Fruit fly (Drosophila melanogaster): ENCODE results near the gene Cp38.

Cp38 gene

dm6 chrX:8455019-8455555 is 26.6 kb upstream of the Cp38 start, which contains the start of gene org-1 (continued):
- TF ChIP-seq klu (GFP tag; IDR thresholded peaks at IDR 0.05) (peak; percentile 94), Scr (GFP tag; IDR thresholded peaks at IDR 0.05; ENCODE audit: partially characterized antibody) (no peak), CG12155 (GFP tag; optimal IDR thresholded peaks at IDR 0.05) (peak; percentile 90), stwl (tag; optimal IDR thresholded peaks at IDR 0.05) (peak; percentile 64), dm (GFP tag; optimal IDR thresholded peaks at IDR 0.05) (peak; percentile 76), az2 (GFP tag; optimal IDR thresholded peaks at IDR 0.05) (peak; percentile 95), CG17186 (GFP tag; optimal IDR thresholded peaks at IDR 0.05) (peak; percentile 86), CG12659 (GFP tag; optimal IDR thresholded peaks at IDR 0.05) (peak; percentile 94), CG4854 (GFP tag; optimal IDR thresholded peaks at IDR 0.05) (peak; percentile 77), Eip74EF (GFP tag; optimal IDR thresholded peaks at IDR 0.05) (peak in 1 of 2 experiments; percentile 88), CG11723 (GFP tag; optimal IDR thresholded peaks at IDR 0.05) (peak; percentile 86), nerfin-2 (GFP tag; IDR thresholded peaks at IDR 0.05; ENCODE audit: partially characterized antibody) (no peak), pros (GFP tag; optimal IDR thresholded peaks at IDR 0.05) (peak; percentile 23), B-H1 (GFP tag; IDR thresholded peaks at IDR 0.05) (peak; percentile 96), CG6272 (GFP tag; IDR thresholded peaks at IDR 0.05) (peak; percentile 97), CG31365 (tag; optimal IDR thresholded peaks at IDR 0.05) (peak; percentile 76), zen (tag; optimal IDR thresholded peaks at IDR 0.05) (peak; percentile 95), inv (GFP tag; IDR thresholded peaks at IDR 0.05; ENCODE audit: partially characterized antibody) (peak; percentile 24; the same call in 1 of the 2 replicates), Xrp1 (GFP tag; IDR thresholded peaks at IDR 0.05) (peak; percentile 98), Bgb (GFP tag; IDR thresholded peaks at IDR 0.05; ENCODE audit: partially characterized antibody) (0 out of 2 replicates have a peak, but pooled peaks have one; percentile 11), CG1024 (GFP tag; IDR thresholded peaks at IDR 0.05) (peak; percentile 95), chm (GFP tag; IDR thresholded peaks at IDR 0.05) (peak; percentile 99), aop (GFP tag; IDR thresholded peaks at IDR 0.05) (peak; percentile 93), CG14667 (GFP tag; IDR thresholded peaks at IDR 0.05) (peak; percentile 97), Oli (tag; optimal IDR thresholded peaks at IDR 0.05) (peak; percentile 95), ham (GFP tag; IDR thresholded peaks at IDR 0.05) (peak; percentile 92), CG16815 (GFP tag; optimal IDR thresholded peaks at IDR 0.05) (peak; percentile 95), Ada2b (GFP tag; IDR thresholded peaks at IDR 0.05) (peak; percentile 98), gro (GFP tag; optimal IDR thresholded peaks at IDR 0.05) (peak; percentile 60), CG10654 (GFP tag; optimal IDR thresholded peaks at IDR 0.05) (peak; percentile 88), CG2202 (tag; optimal IDR thresholded peaks at IDR 0.05) (peak; percentile 90), Kr (GFP tag; optimal IDR thresholded peaks at IDR 0.05) (peak; percentile 48), CG14441 (GFP tag; IDR thresholded peaks at IDR 0.05) (peak; percentile 98), shn (GFP tag; optimal IDR thresholded peaks at IDR 0.05) (peak; percentile 62), CG11093 (GFP tag; IDR thresholded peaks at IDR 0.05) (peak; percentile 98), Trl (optimal IDR thresholded peaks at IDR 0.05) (no peak), Trl (GFP tag; optimal IDR thresholded peaks at IDR 0.05) (peak; percentile 76), CG3838 (GFP tag; optimal IDR thresholded peaks at IDR 0.05) (peak; percentile 50), CG42726 (GFP tag; IDR thresholded peaks at IDR 0.05; ENCODE audit: partially characterized antibody) (0 out of 2 replicates have a peak, but pooled peaks have one; percentile 13), CG15696 (tag; optimal IDR thresholded peaks at IDR 0.05) (peak; percentile 98), CG17568 (GFP tag; optimal IDR thresholded peaks at IDR 0.05) (peak; percentile 90), CG14050 (GFP tag; IDR thresholded peaks at IDR 0.05) (peak; percentile 95), p53 (GFP tag; optimal IDR thresholded peaks at IDR 0.05) (no peak), CG12236 (GFP tag; optimal IDR thresholded peaks at IDR 0.05) (peak; percentile 50), CG6765 (GFP tag; optimal IDR thresholded peaks at IDR 0.05) (peak; percentile 73), abd-A (tag; optimal IDR thresholded peaks at IDR 0.05) (no peak), lola (GFP tag; optimal IDR thresholded peaks at IDR 0.05) (peak in 1 of 3 experiments; percentile 95), tll (GFP tag; optimal IDR thresholded peaks at IDR 0.05) (no peak), CG8359 (GFP tag; optimal IDR thresholded peaks at IDR 0.05; ENCODE audit: borderline replicate concordance) (peak; percentile 88)
